Worm (Caenorhabditis elegans) whole organism, young adult: ENCODE results near the gene Y53F4B.36.

Source experiments
- B0261.1 ChIP-seq: sonication (generic microtip); optimal IDR thresholded peaks from 2 replicates; lab custom pipeline; 2016; ENCODE audit warnings: mild to moderate bottlenecking, missing genetic modification characterization, moderate library complexity, missing compliant biosample characterization
- C17E4.6 ChIP-seq: fragments of 200-800 bp; sonication (Bioruptor generic); IDR thresholded peaks from 2 replicates; pipeline ENCODE4 v1.3.6; 2022; ENCODE audit warnings: missing genetic modification reagents, missing genetic modification characterization, missing compliant biosample characterization
- F10E7.11 ChIP-seq: sonication (generic microtip); optimal IDR thresholded peaks from 2 replicates; lab custom pipeline; 2017; ENCODE audit warnings: mild to moderate bottlenecking, missing genetic modification characterization, moderate library complexity, missing compliant biosample characterization
- F37B4.10 ChIP-seq: fragments of 200-800 bp; sonication (Bioruptor generic); IDR thresholded peaks from 2 replicates; pipeline ENCODE4 v1.3.6; 2022; ENCODE audit warnings: missing genetic modification characterization, missing compliant biosample characterization
- F39B2.1 ChIP-seq: fragments of 200-800 bp; sonication (Bioruptor generic); IDR thresholded peaks from 2 replicates; pipeline ENCODE4 v1.3.6; 2022; ENCODE audit warnings: missing genetic modification reagents, missing genetic modification characterization, missing compliant biosample characterization
- F57C9.4 ChIP-seq: sonication (generic microtip); optimal IDR thresholded peaks from 2 replicates; lab custom pipeline; 2017; ENCODE audit warnings: mild to moderate bottlenecking, missing genetic modification characterization, missing compliant biosample characterization
- K11D2.4 ChIP-seq: fragments of 200-800 bp; sonication (Bioruptor generic); IDR thresholded peaks from 2 replicates; pipeline ENCODE4 v1.3.6; 2022; ENCODE audit warnings: missing genetic modification reagents, missing genetic modification characterization, missing compliant biosample characterization
- Y53F4B.3 ChIP-seq: fragments of 200-800 bp; sonication (Bioruptor generic); IDR thresholded peaks from 2 replicates; pipeline ENCODE4 v1.3.6; 2022; ENCODE audit warnings: missing genetic modification reagents, missing genetic modification characterization, missing compliant biosample characterization
- Y53G8AR.9 ChIP-seq: fragments of 200-800 bp; sonication (Bioruptor generic); conservative IDR thresholded peaks from 2 replicates; pipeline ENCODE4 v1.3.6; 2022; ENCODE audit warnings: missing genetic modification reagents, missing genetic modification characterization, missing compliant biosample characterization
- Y67H2A.10 ChIP-seq: fragments of 200-800 bp; sonication (Bioruptor generic); conservative IDR thresholded peaks from 2 replicates; pipeline ENCODE4 v1.3.6; 2022; ENCODE audit warnings: missing genetic modification reagents, missing genetic modification characterization, missing compliant biosample characterization
- ZK185.1 ChIP-seq: sonication (generic microtip); optimal IDR thresholded peaks from 2 replicates; lab custom pipeline; 2016; ENCODE audit warnings: mild to moderate bottlenecking, missing genetic modification characterization, missing compliant biosample characterization; ENCODE audit not compliant: poor library complexity, severe bottlenecking
- akir-1 ChIP-seq: fragments of 200-800 bp; sonication (Bioruptor generic); optimal IDR thresholded peaks from 2 replicates; lab custom pipeline; 2018; ENCODE audit warnings: mild to moderate bottlenecking, missing genetic modification characterization, moderate library complexity, missing compliant biosample characterization
- attf-3 ChIP-seq: fragments of 200-800 bp; sonication (Bioruptor generic); conservative IDR thresholded peaks from 2 replicates; pipeline ENCODE4 v1.3.6; 2022; ENCODE audit warnings: missing genetic modification reagents, missing genetic modification characterization, missing compliant biosample characterization
- attf-5 ChIP-seq: fragments of 200-800 bp; sonication (Bioruptor generic); optimal IDR thresholded peaks from 2 replicates; lab custom pipeline; 2018; ENCODE audit warnings: mild to moderate bottlenecking, missing genetic modification characterization, missing compliant biosample characterization
- attf-6 ChIP-seq: fragments of 200-800 bp; sonication (Bioruptor generic); IDR thresholded peaks from 2 replicates; pipeline ENCODE4 v1.3.6; 2022; ENCODE audit warnings: missing genetic modification reagents, missing genetic modification characterization, missing compliant biosample characterization
- ccch-3 ChIP-seq: fragments of 200-800 bp; sonication (Bioruptor generic); optimal IDR thresholded peaks from 2 replicates; lab custom pipeline; 2018; ENCODE audit warnings: mild to moderate bottlenecking, missing genetic modification characterization, missing compliant biosample characterization
- ceh-91 ChIP-seq: fragments of 200-800 bp; sonication (Bioruptor generic); IDR thresholded peaks from 2 replicates; pipeline ENCODE4 v1.3.6; 2022; ENCODE audit warnings: missing genetic modification reagents, missing genetic modification characterization, missing compliant biosample characterization
- efl-1 ChIP-seq: fragments of 150-350 bp; optimal IDR thresholded peaks from 2 replicates; lab custom pipeline; 2014; ENCODE audit warnings: missing biosample characterization, missing genetic modification reagents, missing genetic modification characterization
- fkh-3 ChIP-seq: sonication (generic microtip); optimal IDR thresholded peaks from 2 replicates; lab custom pipeline; 2016; ENCODE audit warnings: mild to moderate bottlenecking, missing genetic modification characterization, missing compliant biosample characterization
- hlh-26 ChIP-seq: fragments of 200-800 bp; sonication (Bioruptor generic); conservative IDR thresholded peaks from 2 replicates; pipeline ENCODE4 v1.3.6; 2022; ENCODE audit warnings: missing genetic modification reagents, missing genetic modification characterization, missing compliant biosample characterization
- hmg-1.2 ChIP-seq: fragments of 200-800 bp; sonication (Bioruptor generic); IDR thresholded peaks from 2 replicates; pipeline ENCODE4 v1.3.6; 2022; ENCODE audit warnings: missing genetic modification reagents, missing genetic modification characterization, missing compliant biosample characterization
- hsf-1 ChIP-seq: fragments of 200-800 bp; sonication (Bioruptor generic); IDR thresholded peaks from 2 replicates; pipeline ENCODE4 v1.3.6; 2022; ENCODE audit warnings: missing genetic modification reagents, missing genetic modification characterization, missing compliant biosample characterization
- lag-1 ChIP-seq: fragments of 200-800 bp; sonication (Bioruptor generic); IDR thresholded peaks from 2 replicates; pipeline ENCODE4 v1.3.6; 2022; ENCODE audit warnings: missing genetic modification reagents, missing genetic modification characterization, missing compliant biosample characterization
- lin-35 ChIP-seq, 3 experiments: fragments of 150-350 bp in 2 of 3; sonication (generic microtip) in 1 of 3; optimal IDR thresholded peaks; 2 replicates each; lab custom pipeline; 2014 to 2018; ENCODE audit warnings: missing biosample characterization in 3 of 3, missing genetic modification characterization in 3 of 3, missing genetic modification reagents in 3 of 3
- lsl-1 ChIP-seq: fragments of 200-800 bp; sonication (Bioruptor generic); optimal IDR thresholded peaks from 2 replicates; lab custom pipeline; 2018; ENCODE audit warnings: mild to moderate bottlenecking, missing genetic modification characterization, moderate library complexity, missing compliant biosample characterization
- madf-10 ChIP-seq: sonication (generic microtip); optimal IDR thresholded peaks from 2 replicates; lab custom pipeline; 2016; ENCODE audit warnings: mild to moderate bottlenecking, missing genetic modification characterization, missing compliant biosample characterization
- madf-6 ChIP-seq: fragments of 200-800 bp; sonication (Bioruptor generic); IDR thresholded peaks from 2 replicates; pipeline ENCODE4 v1.3.6; 2022; ENCODE audit warnings: missing genetic modification reagents, missing genetic modification characterization, missing compliant biosample characterization
- madf-8 ChIP-seq: fragments of 200-800 bp; sonication (Bioruptor generic); conservative IDR thresholded peaks from 2 replicates; pipeline ENCODE4 v1.3.6; 2022; ENCODE audit warnings: missing genetic modification reagents, missing genetic modification characterization, missing compliant biosample characterization
- mes-4 ChIP-seq: sonication (generic microtip); optimal IDR thresholded peaks from 2 replicates; lab custom pipeline; 2016; ENCODE audit warnings: missing genotype, missing genetic modification characterization, missing compliant biosample characterization
- nfya-2 ChIP-seq: fragments of 200-800 bp; sonication (Bioruptor generic); IDR thresholded peaks from 2 replicates; pipeline ENCODE4 v1.3.6; 2022; ENCODE audit warnings: missing genetic modification reagents, missing genetic modification characterization, missing compliant biosample characterization
- nhr-120 ChIP-seq: fragments of 200-800 bp; sonication (Bioruptor generic); IDR thresholded peaks from 2 replicates; pipeline ENCODE4 v1.3.6; 2022; ENCODE audit warnings: missing genetic modification characterization, missing compliant biosample characterization
- nhr-80 ChIP-seq: sonication (generic microtip); optimal IDR thresholded peaks from 2 replicates; lab custom pipeline; 2016; ENCODE audit warnings: missing genetic modification characterization, missing compliant biosample characterization
- nhr-90 ChIP-seq: sonication (generic microtip); optimal IDR thresholded peaks from 2 replicates; lab custom pipeline; 2016; ENCODE audit warnings: missing genotype, mild to moderate bottlenecking, missing genetic modification characterization, missing compliant biosample characterization
- pbrm-1 ChIP-seq: fragments of 200-800 bp; sonication (Bioruptor generic); IDR thresholded peaks from 2 replicates; pipeline ENCODE4 v1.3.6; 2022; ENCODE audit warnings: missing genetic modification reagents, missing genetic modification characterization, missing compliant biosample characterization
- pha-4 ChIP-seq: fragments of 150-350 bp; sonication (generic microtip); optimal IDR thresholded peaks from 2 replicates; lab custom pipeline; 2014; ENCODE audit warnings: missing biosample characterization, missing genetic modification reagents, missing genetic modification characterization
- rcor-1 ChIP-seq: fragments of 200-800 bp; sonication (Bioruptor generic); IDR thresholded peaks from 2 replicates; pipeline ENCODE4 v1.3.6; 2022; ENCODE audit warnings: missing genetic modification reagents, missing genetic modification characterization, missing compliant biosample characterization
- repo-1 ChIP-seq: sonication (generic microtip); optimal IDR thresholded peaks from 2 replicates; lab custom pipeline; 2017; ENCODE audit warnings: mild to moderate bottlenecking, missing genetic modification characterization, missing compliant biosample characterization
- somi-1 ChIP-seq: fragments of 200-800 bp; sonication (Bioruptor generic); optimal IDR thresholded peaks from 2 replicates; lab custom pipeline; 2018; ENCODE audit warnings: mild to moderate bottlenecking, missing genetic modification characterization, missing compliant biosample characterization
- sptf-2 ChIP-seq: fragments of 200-800 bp; sonication (Bioruptor generic); optimal IDR thresholded peaks from 2 replicates; lab custom pipeline; 2018; ENCODE audit warnings: mild to moderate bottlenecking, missing genetic modification characterization, missing compliant biosample characterization
- tbx-9 ChIP-seq: sonication (generic microtip); optimal IDR thresholded peaks from 2 replicates; lab custom pipeline; 2016; ENCODE audit warnings: borderline replicate concordance, missing genetic modification characterization, inconsistent platforms, missing compliant biosample characterization
- unc-130 ChIP-seq: sonication (generic microtip); optimal IDR thresholded peaks from 2 replicates; lab custom pipeline; 2016; ENCODE audit warnings: missing genetic modification reagents, missing genetic modification characterization, missing compliant biosample characterization
- unc-62 ChIP-seq: fragments of 150-350 bp; optimal IDR thresholded peaks from 2 replicates; lab custom pipeline; 2014; ENCODE audit warnings: missing biosample characterization, missing genetic modification reagents, missing genetic modification characterization
- zfh-2 ChIP-seq: fragments of 200-800 bp; sonication (Bioruptor generic); conservative IDR thresholded peaks from 2 replicates; pipeline ENCODE4 v1.3.6; 2022; ENCODE audit warnings: missing genetic modification reagents, missing genetic modification characterization, missing compliant biosample characterization
- ztf-18 ChIP-seq: sonication (generic microtip); optimal IDR thresholded peaks from 2 replicates; lab custom pipeline; 2016; ENCODE audit warnings: missing genotype, mild to moderate bottlenecking, missing genetic modification characterization, missing compliant biosample characterization
- ztf-28 ChIP-seq: fragments of 200-800 bp; sonication (Bioruptor generic); IDR thresholded peaks from 2 replicates; pipeline ENCODE4 v1.3.6; 2022; ENCODE audit warnings: missing genetic modification reagents, missing genetic modification characterization, missing compliant biosample characterization
- ztf-6 ChIP-seq: fragments of 200-800 bp; sonication (Bioruptor generic); IDR thresholded peaks from 2 replicates; pipeline ENCODE4 v1.3.6; 2022; ENCODE audit warnings: missing genetic modification reagents, missing genetic modification characterization, missing compliant biosample characterization

Gene Y53F4B.36

ce11 chrII:15189956-15190355, 14.2 kb downstream of the Y53F4B.36 start:
- TF ChIP-seq hmg-1.2 (GFP tag; lab: Robert Waterston, UW): peak; percentile 77; the same call in 1 of the 2 replicates
- TF ChIP-seq somi-1: no peak

DNA sequence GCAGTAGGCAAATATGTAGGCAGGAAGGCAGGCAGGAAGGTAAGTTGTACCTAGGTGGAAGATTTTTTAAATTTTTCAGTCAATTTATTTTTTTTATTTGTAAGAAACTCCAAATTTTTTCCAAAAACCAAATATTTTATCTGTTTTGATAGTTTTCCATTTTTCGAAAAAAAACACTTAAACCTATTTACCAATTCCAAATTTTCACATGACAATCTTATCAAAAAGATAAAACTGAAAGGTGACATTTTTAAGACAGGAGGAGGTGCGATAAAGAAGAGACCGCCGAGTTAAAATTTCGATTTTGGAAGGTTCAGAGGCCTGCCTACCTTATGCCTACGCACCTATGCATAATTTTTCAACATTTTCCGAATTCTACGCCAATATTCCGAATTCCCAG, 15.2 kb downstream of the Y53F4B.36 start:
- no peak for TF ChIP-seq pbrm-1 (GFP tag; lab: Robert Waterston, UW)
- TF ChIP-seq nhr-80 (tag; lab: Kevin White, UChicago): peak; percentile 35

- no peak for TF ChIP-seq lin-35 (GFP tag; optimal IDR thresholded peaks at IDR 0.05; lab: Kevin White, UChicago)
- no peak for TF ChIP-seq nhr-90 (tag; lab: Kevin White, UChicago)
- no peak for TF ChIP-seq B0261.1
- no peak for TF ChIP-seq ceh-91 (GFP tag; lab: Robert Waterston, UW)
- no peak for TF ChIP-seq akir-1
- no peak for TF ChIP-seq hsf-1 (GFP tag; lab: Robert Waterston, UW)
- TF ChIP-seq pha-4 (tag; lab: Kevin White, UChicago): no peak
- no peak for TF ChIP-seq unc-62
- TF ChIP-seq Y53G8AR.9: no peak
- TF ChIP-seq nhr-120 (GFP tag; lab: Robert Waterston, UW): no peak
- no peak for TF ChIP-seq F57C9.4
- no peak for TF ChIP-seq K11D2.4
- no peak for TF ChIP-seq F37B4.10 (GFP tag; lab: Robert Waterston, UW)
- no peak for TF ChIP-seq sptf-2 (GFP tag; lab: Kevin White, UChicago)
- TF ChIP-seq ztf-18 (tag; lab: Kevin White, UChicago): no peak
- TF ChIP-seq lsl-1 (GFP tag; lab: Kevin White, UChicago): no peak
- TF ChIP-seq repo-1: no peak
- TF ChIP-seq zfh-2: peak; percentile 57
- no peak for TF ChIP-seq fkh-3 (tag; lab: Kevin White, UChicago)
- TF ChIP-seq Y67H2A.10 (GFP tag; lab: Robert Waterston, UW): no peak
- TF ChIP-seq F39B2.1 (GFP tag; lab: Robert Waterston, UW): no peak
- peak; percentile 43 for TF ChIP-seq attf-5 (GFP tag; lab: Kevin White, UChicago)
- TF ChIP-seq unc-130 (GFP tag; lab: Kevin White, UChicago): no peak
- TF ChIP-seq tbx-9: no peak
- TF ChIP-seq hlh-26 (GFP tag; lab: Robert Waterston, UW): no peak
- TF ChIP-seq madf-10 (tag; lab: Kevin White, UChicago): no peak
- no peak for TF ChIP-seq C17E4.6 (GFP tag; lab: Robert Waterston, UW)
- no peak for TF ChIP-seq ztf-6 (GFP tag; lab: Robert Waterston, UW)
- no peak for TF ChIP-seq efl-1
- TF ChIP-seq nhr-80 (tag; lab: Kevin White, UChicago): peak; percentile 86
- no peak for TF ChIP-seq lag-1 (GFP tag; lab: Robert Waterston, UW)
- no peak for TF ChIP-seq attf-6 (GFP tag; lab: Robert Waterston, UW)
- no peak for TF ChIP-seq F10E7.11 (tag; lab: Kevin White, UChicago)
- no peak for TF ChIP-seq attf-3 (GFP tag; lab: Robert Waterston, UW)
- no peak for TF ChIP-seq somi-1
- TF ChIP-seq Y53F4B.3 (GFP tag; lab: Robert Waterston, UW): no peak
- TF ChIP-seq rcor-1 (GFP tag; lab: Robert Waterston, UW): no peak
- no peak for TF ChIP-seq ztf-28 (GFP tag; lab: Robert Waterston, UW)
- no peak for TF ChIP-seq mes-4 (tag; lab: Kevin White, UChicago)
- TF ChIP-seq ccch-3 (GFP tag; lab: Kevin White, UChicago): no peak
- no peak for TF ChIP-seq ZK185.1
- no peak for TF ChIP-seq nfya-2 (GFP tag; lab: Robert Waterston, UW)
- TF ChIP-seq madf-8 (GFP tag; lab: Robert Waterston, UW): no peak
- no peak for TF ChIP-seq madf-6 (GFP tag; lab: Robert Waterston, UW)
These were observed 18.2 kb downstream of the Y53F4B.36 start for ce11 chrII:15193961-15194360.
